Worm (Caenorhabditis elegans): ENCODE results near the gene sld-5.

The sld-5 gene

DNA sequence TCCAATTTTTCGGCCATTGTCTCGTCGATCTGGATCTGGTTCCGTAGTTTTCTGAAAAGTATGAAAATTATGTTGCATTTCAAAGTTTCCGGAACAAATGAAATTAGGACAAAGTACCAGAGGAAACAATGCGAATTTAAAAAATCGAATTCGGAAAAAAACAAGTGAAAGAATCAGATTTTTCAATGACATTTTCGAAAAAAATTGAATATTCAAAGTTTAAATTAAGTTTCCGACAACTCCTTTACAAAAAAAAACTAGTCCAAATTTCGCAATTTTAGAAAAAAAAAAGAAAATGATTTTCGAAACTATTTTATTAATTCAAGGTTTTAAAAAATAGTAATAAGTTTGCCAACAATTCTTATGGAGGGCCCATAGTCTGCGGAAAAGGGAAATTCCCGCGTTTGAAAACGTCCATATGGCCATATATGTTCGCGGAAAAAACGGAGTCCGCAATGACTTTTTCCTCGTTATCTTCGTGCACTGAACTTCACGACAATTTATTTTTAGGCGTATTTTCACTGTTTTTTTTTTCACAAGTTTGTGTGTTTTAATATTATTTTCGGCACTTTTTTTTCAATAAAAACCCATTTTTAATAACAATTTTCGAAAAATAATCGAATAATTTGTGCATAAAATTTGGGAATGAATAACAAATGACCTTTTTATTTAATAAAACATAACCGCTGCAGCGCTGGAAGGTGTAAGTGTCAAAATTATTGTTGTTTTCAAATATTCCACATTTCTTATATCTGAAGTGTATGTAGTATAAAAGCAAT lies 45.3 kb downstream of the sld-5 start, which contains the start of the genes fbxa-115 and Y113G7B.27:
Gene fbxa-115, minus strand, starts transcription at position 51 of the 779 bp plus-strand sequence.
Gene Y113G7B.27, plus strand, starts transcription at position 729 of the 779 bp plus-strand sequence.
- TF ChIP-seq F23B12.7 (tag; optimal IDR thresholded peaks at IDR 0.05; ENCODE audit: insufficient read depth) (no peak), sdz-38 (tag; optimal IDR thresholded peaks at IDR 0.05) (no peak), lin-26 (GFP tag; IDR thresholded peaks at IDR 0.05) (no peak)

DNA sequence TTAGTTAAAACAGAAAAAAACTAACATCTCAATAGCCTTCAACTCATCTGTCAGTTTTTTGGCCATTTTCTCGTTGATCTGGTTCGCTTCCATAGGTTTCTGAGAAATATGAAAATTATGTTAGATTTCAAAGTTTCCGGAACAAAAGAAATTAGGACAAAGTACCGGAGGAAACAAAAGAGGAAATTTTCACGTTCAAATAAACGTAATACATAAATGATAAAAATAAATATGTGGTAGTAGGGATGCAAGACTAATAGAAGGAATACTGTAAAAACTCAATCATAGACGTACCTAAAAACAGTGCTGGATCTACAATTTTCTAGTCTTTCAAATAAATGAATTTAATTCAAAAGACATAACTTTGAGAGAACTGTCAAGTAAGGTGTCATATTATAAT lies 48.8 kb downstream of the sld-5 start, which contains the start of gene fbxa-116:
Gene fbxa-116, minus strand, starts transcription at position 101 of the 400 bp plus-strand sequence.
- TF ChIP-seq ceh-40 (GFP tag; IDR thresholded peaks at IDR 0.05), result no peak

DNA sequence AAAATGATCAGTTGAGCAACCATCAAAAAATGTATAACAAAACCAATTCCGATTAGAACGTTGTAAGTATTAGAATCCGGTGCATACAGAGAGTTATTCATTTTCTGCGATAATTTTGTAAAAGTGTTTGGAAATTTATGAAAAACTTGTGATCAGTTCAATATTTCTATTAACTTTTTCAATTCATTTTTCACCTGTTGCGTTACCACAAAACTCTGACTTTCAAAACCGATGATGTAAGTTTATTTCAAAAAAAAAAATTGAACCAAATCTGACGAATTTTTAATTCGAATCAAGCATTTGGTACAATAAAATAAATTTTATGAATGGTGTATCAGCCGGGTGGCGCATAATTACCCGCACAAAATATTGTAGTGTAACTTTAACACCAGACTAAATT lies 51.0 kb downstream of the sld-5 start, which contains the start of gene srz-16:
Gene srz-16, minus strand, starts transcription at position 101 of the 400 bp plus-strand sequence.
- TF ChIP-seq attf-3 (GFP tag; conservative IDR thresholded peaks at IDR 0.05) (no peak), aptf-2 (GFP tag; conservative IDR thresholded peaks at IDR 0.05) (no peak)

Data from whole organism, young adult.